Fruit fly (Drosophila melanogaster) whole organism, embryonic: ENCODE data around the gene Megf8.

Source experiments
- ATbp ChIP-seq: fragments of 200-800 bp; sonication (Bioruptor generic); optimal IDR thresholded peaks from 2 replicates; lab custom pipeline; 2017; ENCODE audit warnings: missing biosample characterization, mild to moderate bottlenecking, missing genetic modification characterization, missing genetic modification reagents
- BtbVII ChIP-seq: fragments of 200-800 bp; sonication (Bioruptor generic); optimal IDR thresholded peaks from 3 replicates; lab custom pipeline; 2017; ENCODE audit warnings: missing biosample characterization, mild to moderate bottlenecking, missing genetic modification characterization
- CG10147 ChIP-seq: fragments of 200-800 bp; sonication (Bioruptor generic); optimal IDR thresholded peaks from 2 replicates; lab custom pipeline; 2019; ENCODE audit warnings: missing biosample characterization, mild to moderate bottlenecking, missing genetic modification characterization, moderate library complexity
- CG10543 ChIP-seq: fragments of 200-800 bp; sonication (Bioruptor generic); optimal IDR thresholded peaks from 3 replicates; lab custom pipeline; 2017; ENCODE audit warnings: missing biosample characterization, mild to moderate bottlenecking, missing genetic modification characterization, moderate library complexity
- CG11695 ChIP-seq: fragments of 200-800 bp; sonication (Bioruptor generic); IDR thresholded peaks from 3 replicates; pipeline ENCODE4 v1.3.6; 2022; ENCODE audit warnings: missing biosample characterization, missing genetic modification characterization
- CG12071 ChIP-seq: fragments of 200-800 bp; sonication (Bioruptor generic); optimal IDR thresholded peaks from 3 replicates; lab custom pipeline; 2018; ENCODE audit warnings: missing biosample characterization, mild to moderate bottlenecking, missing genetic modification characterization
- CG14014 ChIP-seq: fragments of 200-800 bp; sonication (Bioruptor generic); IDR thresholded peaks from 2 replicates; pipeline ENCODE4 v1.3.6; 2022; ENCODE audit warnings: missing biosample characterization, missing genetic modification characterization
- CG1602 ChIP-seq: fragments of 200-800 bp; sonication (Bioruptor generic); optimal IDR thresholded peaks from 3 replicates; lab custom pipeline; 2016; ENCODE audit warnings: missing biosample characterization, missing genetic modification characterization
- CG1603 ChIP-seq: fragments of 200-800 bp; sonication (Bioruptor generic); optimal IDR thresholded peaks from 2 replicates; lab custom pipeline; 2019; ENCODE audit warnings: missing biosample characterization, mild to moderate bottlenecking, missing genetic modification characterization, moderate library complexity
- CG1647 ChIP-seq: fragments of 200-800 bp; sonication (Bioruptor generic); optimal IDR thresholded peaks from 3 replicates; lab custom pipeline; 2016; ENCODE audit warnings: missing biosample characterization, missing genetic modification characterization
- CG17186 ChIP-seq: fragments of 200-800 bp; sonication (Bioruptor generic); optimal IDR thresholded peaks from 3 replicates; lab custom pipeline; 2017; ENCODE audit warnings: missing biosample characterization, missing genetic modification reagents, missing genetic modification characterization
- CG17385 ChIP-seq: fragments of 200-800 bp; sonication (Bioruptor generic); optimal IDR thresholded peaks from 3 replicates; lab custom pipeline; 2018; ENCODE audit warnings: missing biosample characterization, mild to moderate bottlenecking, missing genetic modification characterization
- CG1792 ChIP-seq: fragments of 200-800 bp; sonication (Bioruptor generic); optimal IDR thresholded peaks from 2 replicates; lab custom pipeline; 2016; ENCODE audit warnings: missing biosample characterization, missing genetic modification characterization
- CG18764 ChIP-seq: fragments of 200-800 bp; sonication (Bioruptor generic); optimal IDR thresholded peaks from 3 replicates; lab custom pipeline; 2016; ENCODE audit warnings: missing biosample characterization, missing genetic modification characterization
- CG34422 ChIP-seq: fragments of 200-800 bp; sonication (Bioruptor generic); IDR thresholded peaks from 3 replicates; pipeline ENCODE4 v1.3.6; 2022; ENCODE audit warnings: missing biosample characterization, missing genetic modification characterization
- CG4820 ChIP-seq: fragments of 200-800 bp; sonication (Bioruptor generic); optimal IDR thresholded peaks from 3 replicates; lab custom pipeline; 2016; ENCODE audit warnings: missing biosample characterization, missing genetic modification characterization
- CG6689 ChIP-seq: fragments of 200-800 bp; sonication (Bioruptor generic); IDR thresholded peaks from 2 replicates; pipeline ENCODE4 v1.3.6; 2022; ENCODE audit warnings: missing biosample characterization, missing genetic modification characterization
- CG6765 ChIP-seq: fragments of 200-800 bp; sonication (Bioruptor generic); optimal IDR thresholded peaks from 3 replicates; lab custom pipeline; 2017; ENCODE audit warnings: missing biosample characterization, mild to moderate bottlenecking, missing genetic modification characterization
- CG6813 ChIP-seq: fragments of 200-800 bp; sonication (Bioruptor generic); optimal IDR thresholded peaks from 2 replicates; lab custom pipeline; 2017; ENCODE audit warnings: missing biosample characterization, missing genetic modification characterization, mild to moderate bottlenecking, moderate library complexity, missing genetic modification reagents
- CG8388 ChIP-seq: fragments of 200-800 bp; sonication (Bioruptor generic); optimal IDR thresholded peaks from 2 replicates; lab custom pipeline; 2019; ENCODE audit warnings: missing biosample characterization, mild to moderate bottlenecking, missing genetic modification characterization, moderate library complexity
- CG9797 ChIP-seq: fragments of 200-800 bp; sonication (Bioruptor generic); optimal IDR thresholded peaks from 3 replicates; lab custom pipeline; 2018; ENCODE audit warnings: missing biosample characterization, mild to moderate bottlenecking, missing genetic modification characterization
- Doc3 ChIP-seq: fragments of 200-800 bp; sonication (Bioruptor generic); IDR thresholded peaks from 3 replicates; pipeline ENCODE4 v1.3.6; 2022; ENCODE audit warnings: missing biosample characterization, missing genetic modification characterization; ENCODE audit not compliant: partially characterized antibody
- HLH54F ChIP-seq: fragments of 200-800 bp; sonication (Bioruptor generic); optimal IDR thresholded peaks from 3 replicates; lab custom pipeline; 2016; ENCODE audit warnings: missing biosample characterization, missing genetic modification characterization
- Hey ChIP-seq: fragments of 200-800 bp; sonication (Bioruptor generic); optimal IDR thresholded peaks from 3 replicates; lab custom pipeline; 2018; ENCODE audit warnings: missing biosample characterization, mild to moderate bottlenecking, missing genetic modification characterization
- Med ChIP-seq: fragments of 200-800 bp; sonication (Bioruptor generic); peaks from one replicate; lab custom pipeline; 2016; ENCODE audit warnings: missing biosample characterization, missing genetic modification characterization, mild to moderate bottlenecking, inconsistent platforms, moderate library complexity
- Opbp ChIP-seq: fragments of 200-800 bp; sonication (Bioruptor generic); IDR thresholded peaks from 3 replicates; pipeline ENCODE4 v1.3.6; 2022; ENCODE audit warnings: missing biosample characterization, missing genetic modification characterization; ENCODE audit not compliant: partially characterized antibody
- Spps ChIP-seq: fragments of 200-800 bp; sonication (Bioruptor generic); optimal IDR thresholded peaks from 2 replicates; lab custom pipeline; 2018; ENCODE audit warnings: missing biosample characterization, mild to moderate bottlenecking, missing genetic modification characterization
- btn ChIP-seq: fragments of 200-800 bp; sonication (Bioruptor generic); optimal IDR thresholded peaks from 2 replicates; lab custom pipeline; 2016; ENCODE audit warnings: missing biosample characterization, missing genetic modification characterization
- chn ChIP-seq: fragments of 200-800 bp; sonication (Bioruptor generic); optimal IDR thresholded peaks from 2 replicates; lab custom pipeline; 2016; ENCODE audit warnings: missing biosample characterization, missing genetic modification characterization
- da ChIP-seq: fragments of 200-800 bp; sonication (Bioruptor generic); optimal IDR thresholded peaks from 2 replicates; lab custom pipeline; 2016; ENCODE audit warnings: missing biosample characterization, missing genetic modification characterization
- dpn ChIP-seq, 2 experiments: fragments of 200-800 bp; sonication (Bioruptor generic); optimal IDR thresholded peaks; 3 replicates each; lab custom pipeline; 2016; ENCODE audit warnings: missing biosample characterization in 2 of 2, missing genetic modification characterization in 2 of 2
- gem ChIP-seq: fragments of 200-800 bp; sonication (Bioruptor generic); optimal IDR thresholded peaks from 2 replicates; lab custom pipeline; 2019; ENCODE audit warnings: missing biosample characterization, mild to moderate bottlenecking, missing genetic modification characterization, moderate library complexity
- gro ChIP-seq: fragments of 200-800 bp; sonication (Bioruptor generic); optimal IDR thresholded peaks from 2 replicates; lab custom pipeline; 2016; ENCODE audit warnings: missing biosample characterization, missing genetic modification characterization
- gsb ChIP-seq: fragments of 200-800 bp; sonication (Bioruptor generic); IDR thresholded peaks from 2 replicates; pipeline ENCODE4 v1.3.6; 2022; ENCODE audit warnings: missing biosample characterization, missing genetic modification characterization
- mam ChIP-seq: fragments of 200-800 bp; sonication (Bioruptor generic); optimal IDR thresholded peaks from 3 replicates; lab custom pipeline; 2016; ENCODE audit warnings: missing biosample characterization, missing genetic modification characterization
- nom ChIP-seq: fragments of 200-800 bp; sonication (Bioruptor generic); optimal IDR thresholded peaks from 2 replicates; lab custom pipeline; 2017; ENCODE audit warnings: missing biosample characterization, missing genetic modification characterization, mild to moderate bottlenecking, moderate library complexity, missing genetic modification reagents
- row ChIP-seq: fragments of 200-800 bp; sonication (Bioruptor generic); IDR thresholded peaks from 3 replicates; pipeline ENCODE4 v1.3.6; 2022; ENCODE audit warnings: missing biosample characterization, missing genetic modification characterization
- sens ChIP-seq: fragments of 200-800 bp; sonication (Bioruptor generic); peaks from one replicate; lab custom pipeline; 2016; ENCODE audit warnings: missing biosample characterization, missing genetic modification characterization
- sim ChIP-seq: fragments of 200-800 bp; sonication (Bioruptor generic); IDR thresholded peaks from 2 replicates; pipeline ENCODE4 v1.3.6; 2022; ENCODE audit warnings: missing biosample characterization, missing genetic modification characterization
- sisA ChIP-seq: fragments of 200-800 bp; sonication (Bioruptor generic); IDR thresholded peaks from 2 replicates; pipeline ENCODE4 v1.3.6; 2022; ENCODE audit warnings: missing biosample characterization, missing genetic modification characterization
- sqz ChIP-seq: fragments of 200-800 bp; sonication (Bioruptor generic); optimal IDR thresholded peaks from 3 replicates; lab custom pipeline; 2018; ENCODE audit warnings: missing biosample characterization, mild to moderate bottlenecking, missing genetic modification characterization
- sr ChIP-seq: fragments of 200-800 bp; sonication (Bioruptor generic); IDR thresholded peaks from 3 replicates; pipeline ENCODE4 v1.3.6; 2022; ENCODE audit warnings: missing biosample characterization, missing genetic modification characterization
- twi ChIP-seq: fragments of 200-800 bp; optimal IDR thresholded peaks from 2 replicates; lab custom pipeline; 2019; ENCODE audit warnings: missing biosample characterization, mild to moderate bottlenecking, missing genetic modification characterization, moderate library complexity
- unc-4 ChIP-seq: fragments of 200-800 bp; sonication (Bioruptor generic); IDR thresholded peaks from 2 replicates; pipeline ENCODE4 v1.3.6; 2022; ENCODE audit warnings: missing biosample characterization, missing genetic modification characterization; ENCODE audit not compliant: partially characterized antibody
- unpg ChIP-seq: fragments of 200-800 bp; sonication (Bioruptor generic); optimal IDR thresholded peaks from 3 replicates; lab custom pipeline; 2018; ENCODE audit warnings: missing biosample characterization, mild to moderate bottlenecking, missing genetic modification characterization, moderate library complexity
- usp ChIP-seq: fragments of >200 bp; optimal IDR thresholded peaks from 2 replicates; lab custom pipeline; 2017; ENCODE audit warnings: missing biosample characterization, missing genetic modification characterization
- wdn ChIP-seq: fragments of 200-800 bp; sonication (Bioruptor generic); IDR thresholded peaks from 2 replicates; pipeline ENCODE4 v1.3.6; 2022; ENCODE audit warnings: missing biosample characterization, missing genetic modification characterization
- zen ChIP-seq: fragments of 200-800 bp; sonication (Bioruptor generic); optimal IDR thresholded peaks from 3 replicates; lab custom pipeline; 2018; ENCODE audit warnings: missing biosample characterization, mild to moderate bottlenecking, missing genetic modification characterization, moderate library complexity
- zfh1 ChIP-seq: fragments of 200-800 bp; sonication (Bioruptor generic); IDR thresholded peaks from 3 replicates; pipeline ENCODE4 v1.3.6; 2022; ENCODE audit warnings: missing biosample characterization, missing genetic modification characterization

The Megf8 gene

dm6 chr2L:8031588-8031987 is 11.7 kb upstream of the Megf8 start (continued):
- TF ChIP-seq twi (no peak), Hey (no peak), CG1792 (GFP tag; lab: Kevin White, UChicago) (no peak), CG8388 (GFP tag; lab: Kevin White, UChicago) (no peak), sr (peak; percentile 30; the same call in 2 of the 3 replicates), chn (GFP tag; lab: Kevin White, UChicago) (peak; percentile 8), CG11695 (GFP tag; lab: Robert Waterston, UW) (no peak), gro (peak; percentile 5), unc-4 (GFP tag; lab: Robert Waterston, UW) (0 out of 2 replicates have a peak, but pooled peaks have one; percentile 36), CG1603 (tag; lab: Kevin White, UChicago) (peak; percentile 0), mam (no peak), CG6813 (GFP tag; lab: Kevin White, UChicago) (peak; percentile 27)

- TF ChIP-seq sens (GFP tag; lab: Kevin White, UChicago) (peak; percentile 12), Med (GFP tag; lab: Kevin White, UChicago) (peak; percentile 42), row (GFP tag; lab: Robert Waterston, UW) (peak; percentile 27; the same call in 1 of the 3 replicates), Spps (tag; lab: Kevin White, UChicago) (no peak), nom (GFP tag; lab: Kevin White, UChicago) (no peak), gem (peak; percentile 9)
These were observed 9.5 kb upstream of the Megf8 start for dm6 chr2L:8033756-8034155.

dm6 chr2L:8034734-8035133 is 8.5 kb upstream of the Megf8 start:
- TF ChIP-seq Doc3 (GFP tag; lab: Robert Waterston, UW) (no peak), CG9797 (GFP tag; lab: Kevin White, UChicago) (no peak), Opbp (GFP tag; lab: Robert Waterston, UW) (no peak), sisA (GFP tag; lab: Robert Waterston, UW) (peak; percentile 53), BtbVII (peak; percentile 27), CG34422 (peak; percentile 70; the same call in 2 of the 3 replicates), CG10147 (peak; percentile 36), wdn (GFP tag; lab: Robert Waterston, UW) (no peak), unpg (GFP tag; lab: Kevin White, UChicago) (peak; percentile 76), dpn (GFP tag; optimal IDR thresholded peaks at IDR 0.05; lab: Kevin White, UChicago) (peak; percentile 34 to 54), btn (no peak), CG12071 (peak; percentile 62), CG17385 (GFP tag; lab: Kevin White, UChicago) (peak; percentile 63), CG1647 (GFP tag; lab: Kevin White, UChicago) (peak; percentile 28), CG18764 (GFP tag; lab: Kevin White, UChicago) (peak; percentile 4), gsb (GFP tag; lab: Robert Waterston, UW) (no peak), usp (GFP tag; lab: Kevin White, UChicago) (no peak), zfh1 (GFP tag; lab: Robert Waterston, UW) (peak; percentile 23; the same call in 2 of the 3 replicates), CG10543 (GFP tag; lab: Kevin White, UChicago) (no peak), CG6765 (GFP tag; lab: Kevin White, UChicago) (peak; percentile 31), sqz (GFP tag; lab: Kevin White, UChicago) (peak; percentile 6), zen (tag; lab: Kevin White, UChicago) (no peak), HLH54F (GFP tag; lab: Kevin White, UChicago) (peak; percentile 20), CG4820 (GFP tag; lab: Kevin White, UChicago) (no peak), CG14014 (GFP tag; lab: Robert Waterston, UW) (peak; percentile 68), sim (GFP tag; lab: Robert Waterston, UW) (no peak), CG17186 (no peak), CG1602 (GFP tag; lab: Kevin White, UChicago) (peak; percentile 0), twi (no peak), CG6689 (GFP tag; lab: Robert Waterston, UW) (peak; percentile 61; the same call in 1 of the 2 replicates), da (GFP tag; lab: Kevin White, UChicago) (no peak), ATbp (GFP tag; lab: Kevin White, UChicago) (peak; percentile 46)
